Worm (Caenorhabditis elegans) whole organism, L4 larva: ENCODE results near the gene C30G12.6.

Experiments
- ZK546.5 ChIP-seq, 2 experiments: sonication (generic microtip); optimal IDR thresholded peaks; 2 replicates each; lab custom pipeline; 2017; ENCODE audit warnings: missing biosample characterization in 2 of 2, missing genetic modification characterization in 2 of 2
- ces-1 ChIP-seq: fragments of 150-350 bp; sonication (generic microtip); optimal IDR thresholded peaks from 4 replicates; lab custom pipeline; 2014; ENCODE audit warnings: missing biosample characterization, missing genetic modification reagents, missing genetic modification characterization
- dpl-1 ChIP-seq: fragments of 150-350 bp; optimal IDR thresholded peaks from 2 replicates; lab custom pipeline; 2014; ENCODE audit warnings: missing biosample characterization, missing genetic modification reagents, missing genetic modification characterization
- hif-1 ChIP-seq, 2 experiments: sonication (generic microtip); optimal IDR thresholded peaks; 2 replicates each; lab custom pipeline; 2016 to 2017; ENCODE audit warnings: missing compliant biosample characterization in 2 of 2, missing genetic modification characterization in 2 of 2, missing genetic modification reagents in 2 of 2, missing genotype in 2 of 2, mild to moderate bottlenecking in 1 of 2
- mep-1 ChIP-seq: fragments of 150-350 bp; sonication (generic microtip); optimal IDR thresholded peaks from 3 replicates; lab custom pipeline; 2014; ENCODE audit warnings: missing biosample characterization, missing genetic modification characterization
- mes-2 ChIP-seq: sonication (generic microtip); optimal IDR thresholded peaks from 2 replicates; lab custom pipeline; 2016; ENCODE audit warnings: missing genotype, mild to moderate bottlenecking, missing genetic modification characterization, missing compliant biosample characterization; ENCODE audit not compliant: poor library complexity, severe bottlenecking
- snpc-1.2 ChIP-seq: fragments of 200-800 bp; sonication (Bioruptor generic); IDR thresholded peaks from 2 replicates; pipeline ENCODE4 v1.3.6; 2022; ENCODE audit warnings: missing genetic modification reagents, missing genetic modification characterization, missing compliant biosample characterization
- unc-62 ChIP-seq, 3 experiments: fragments of 150-350 bp in 1 of 3; sonication (generic microtip); optimal IDR thresholded peaks in 2 of 3; peaks in 1 of 3; 1 replicate in 1 of 3; 2 replicates in 2 of 3; lab custom pipeline; 2014 to 2017; ENCODE audit warnings: missing biosample characterization in 3 of 3, missing genetic modification characterization in 3 of 3, missing genetic modification reagents in 3 of 3, missing genotype in 1 of 3
- ztf-11 ChIP-seq: fragments of 150-350 bp; optimal IDR thresholded peaks from 2 replicates; lab custom pipeline; 2014; ENCODE audit warnings: missing biosample characterization, missing genetic modification characterization

DNA sequence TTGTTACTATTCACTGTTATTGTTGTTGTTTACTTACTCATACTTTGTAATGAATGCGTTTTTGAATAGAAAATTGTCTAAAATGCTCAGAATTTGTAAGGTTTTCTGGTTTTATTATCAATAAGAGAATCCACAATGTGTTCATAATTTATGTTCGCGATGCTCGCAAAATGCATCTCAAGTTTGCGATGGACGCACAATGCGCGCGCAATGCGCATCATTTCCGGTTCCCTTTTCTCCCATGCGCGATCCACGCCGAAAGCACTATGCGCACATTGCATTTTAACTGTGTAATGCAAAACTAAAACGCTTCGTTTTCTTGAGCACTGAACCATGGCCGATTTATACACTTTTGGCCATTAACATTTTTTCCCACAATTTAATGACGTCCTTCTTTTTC, 23.7 kb upstream of the C30G12.6 start:
- TF ChIP-seq dpl-1 (GFP tag; lab: Kevin White, UChicago) (no peak), ZK546.5 (tag; optimal IDR thresholded peaks at IDR 0.05; lab: Kevin White, UChicago) (no peak), hif-1 (tag; optimal IDR thresholded peaks at IDR 0.05; lab: Kevin White, UChicago) (peak in 1 of 2 experiments; percentile 61), ces-1 (no peak), snpc-1.2 (GFP tag; lab: Robert Waterston, UW) (no peak), mep-1 (no peak), ztf-11 (tag; lab: Kevin White, UChicago) (no peak), unc-62 (GFP tag; optimal IDR thresholded peaks at IDR 0.05 in 1 of 2; lab: Kevin White, UChicago) (peak in 1 of 2 experiments; percentile 0), unc-62 (tag; optimal IDR thresholded peaks at IDR 0.05; lab: Kevin White, UChicago) (no peak), mes-2 (tag; lab: Kevin White, UChicago) (no peak)
